Worm (Caenorhabditis elegans): ENCODE data around the gene sru-24.
A peak's percentile ranks its signal among the peaks of the same experiment; 100 is the strongest.

Gene sru-24

DNA sequence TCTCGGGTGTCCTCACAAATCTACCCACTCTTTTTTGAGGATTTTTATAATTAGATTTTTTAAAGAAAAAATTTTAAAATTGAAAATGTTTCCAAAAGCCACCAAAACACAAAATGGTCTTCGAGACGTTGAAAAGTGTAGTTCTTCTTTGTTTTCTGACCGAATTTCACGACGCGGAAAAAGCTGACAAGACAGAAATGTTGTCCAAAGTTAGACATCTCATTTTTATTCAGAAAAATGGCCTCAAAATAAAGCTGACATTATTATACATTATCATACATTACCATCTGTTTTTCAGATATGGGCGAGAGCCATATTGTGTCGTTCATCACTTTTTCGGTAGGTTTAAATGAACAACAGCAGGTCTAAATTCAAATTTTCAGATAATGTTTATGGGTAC lies 8.4 kb upstream of the sru-24 start, which contains the start of gene srx-22:
TSS of gene srx-22 (plus strand) at position 301 of the 400 bp plus-strand sequence.
- no peak for TF ChIP-seq fos-1 (tag; optimal IDR thresholded peaks at IDR 0.05)
- TF ChIP-seq lsy-12 (tag; optimal IDR thresholded peaks at IDR 0.05), result no peak
- TF ChIP-seq nhr-12 (tag; optimal IDR thresholded peaks at IDR 0.05), result no peak
- no peak for TF ChIP-seq ztf-4 (tag; optimal IDR thresholded peaks at IDR 0.05)

DNA sequence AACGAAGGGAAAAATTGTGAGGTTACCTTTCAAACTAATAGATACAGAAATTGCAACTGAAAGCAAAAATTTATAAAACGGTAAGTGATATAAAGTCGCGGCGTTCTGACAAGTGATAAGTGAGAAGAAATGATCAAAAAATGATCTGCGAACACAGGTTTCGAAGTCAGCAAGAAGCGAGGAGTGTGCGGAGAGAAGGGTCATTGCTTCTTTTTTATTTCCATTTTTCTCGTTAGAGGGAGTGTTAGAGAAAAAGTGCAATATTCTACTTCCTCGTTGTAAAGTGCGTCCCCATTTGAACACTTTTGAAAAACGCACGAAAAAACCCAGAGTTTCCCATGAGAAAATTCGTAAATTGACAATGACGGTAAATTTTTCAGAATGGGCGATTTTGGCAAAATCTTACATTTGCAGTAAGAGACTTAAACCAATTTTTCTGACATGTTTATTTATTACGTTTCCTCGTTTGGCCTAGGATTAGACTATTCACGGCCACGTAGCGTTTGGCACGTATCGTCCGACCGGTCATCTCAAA lies 5.4 kb upstream of the sru-24 start, which contains the start of the genes fbxa-72 and srx-21:
TSS of gene fbxa-72 (minus strand) at position 204 of the 535 bp plus-strand sequence.
TSS of gene srx-21 (plus strand) at position 485 of the 535 bp plus-strand sequence.
- TF ChIP-seq nhr-76 (tag; optimal IDR thresholded peaks at IDR 0.05), result no peak
- TF ChIP-seq sea-2 (GFP tag; optimal IDR thresholded peaks at IDR 0.05), result no peak
- TF ChIP-seq nfya-1 (tag; optimal IDR thresholded peaks at IDR 0.05; ENCODE audit: insufficient read depth), result no peak
- TF ChIP-seq jun-1 (tag; optimal IDR thresholded peaks at IDR 0.05), result no peak
- no peak for TF ChIP-seq nhr-237 (tag; optimal IDR thresholded peaks at IDR 0.05)
- no peak for TF ChIP-seq daf-12 (tag; optimal IDR thresholded peaks at IDR 0.05)
- TF ChIP-seq tbx-2 (tag; optimal IDR thresholded peaks at IDR 0.05), result no peak
- TF ChIP-seq ztf-11 (tag; optimal IDR thresholded peaks at IDR 0.05), result no peak
- TF ChIP-seq ceh-28 (tag; optimal IDR thresholded peaks at IDR 0.05), result peak; percentile 30
- no peak for TF ChIP-seq ceh-9 (tag; optimal IDR thresholded peaks at IDR 0.05)
- peak; percentile 12 for TF ChIP-seq snpc-4 (tag; optimal IDR thresholded peaks at IDR 0.05)
- TF ChIP-seq elt-2 (tag; optimal IDR thresholded peaks at IDR 0.05), result peak; percentile 28
- TF ChIP-seq nhr-25 (tag; optimal IDR thresholded peaks at IDR 0.05), result peak; percentile 36
- TF ChIP-seq ceh-16 (tag; optimal IDR thresholded peaks at IDR 0.05), result no peak
- no peak for TF ChIP-seq ztf-4 (tag; optimal IDR thresholded peaks at IDR 0.05)
- TF ChIP-seq nhr-43 (tag; optimal IDR thresholded peaks at IDR 0.05; ENCODE audit: poor library complexity, severe bottlenecking), result peak; percentile 60
- peak; percentile 62 for TF ChIP-seq nhr-23 (tag; optimal IDR thresholded peaks at IDR 0.05)
- TF ChIP-seq unc-39 (tag; optimal IDR thresholded peaks at IDR 0.05), result no peak
- no peak for TF ChIP-seq unc-62 (GFP tag; optimal IDR thresholded peaks at IDR 0.05)
- peak; percentile 21 for TF ChIP-seq lin-15B (tag; optimal IDR thresholded peaks at IDR 0.05)
- no peak for TF ChIP-seq hmg-11 (tag; optimal IDR thresholded peaks at IDR 0.05)
- TF ChIP-seq fos-1 (tag; optimal IDR thresholded peaks at IDR 0.05), result no peak
- no peak for TF ChIP-seq nhr-77 (tag; optimal IDR thresholded peaks at IDR 0.05)
- TF ChIP-seq elt-1 (tag; optimal IDR thresholded peaks at IDR 0.05), result no peak
- TF ChIP-seq egl-27 (tag; optimal IDR thresholded peaks at IDR 0.05), result no peak
- TF ChIP-seq elt-3 (tag; optimal IDR thresholded peaks at IDR 0.05), result no peak
- no peak for TF ChIP-seq mml-1 (tag; optimal IDR thresholded peaks at IDR 0.05)
- TF ChIP-seq ceh-82 (tag; optimal IDR thresholded peaks at IDR 0.05), result no peak

- TF ChIP-seq daf-12 (tag; optimal IDR thresholded peaks at IDR 0.05), result no peak
- no peak for TF ChIP-seq pqm-1 (tag; optimal IDR thresholded peaks at IDR 0.05)
- peak; percentile 24 for TF ChIP-seq snpc-4 (tag; optimal IDR thresholded peaks at IDR 0.05)
- no peak for TF ChIP-seq nhr-76 (tag; optimal IDR thresholded peaks at IDR 0.05)
Measured at ce11 chrV:676090-676489, 4.8 kb upstream of the sru-24 start.

ce11 chrV:674213-674612 lies 3.0 kb upstream of the sru-24 start, which contains the start of gene sru-25:
TSS of gene sru-25 (minus strand) at chrV:674313.
- TF ChIP-seq egl-5 (tag; optimal IDR thresholded peaks at IDR 0.05) (no peak), ztf-11 (tag; optimal IDR thresholded peaks at IDR 0.05) (no peak), nhr-11 (tag; optimal IDR thresholded peaks at IDR 0.05) (no peak), ceh-9 (tag; optimal IDR thresholded peaks at IDR 0.05) (no peak), eor-1 (tag; optimal IDR thresholded peaks at IDR 0.05) (no peak), mml-1 (tag; optimal IDR thresholded peaks at IDR 0.05) (no peak), unc-39 (tag; optimal IDR thresholded peaks at IDR 0.05) (no peak), ZK546.5 (tag; optimal IDR thresholded peaks at IDR 0.05) (no peak), fos-1 (tag; optimal IDR thresholded peaks at IDR 0.05) (no peak), pqm-1 (tag; optimal IDR thresholded peaks at IDR 0.05) (no peak), lin-15B (tag; optimal IDR thresholded peaks at IDR 0.05) (no peak), lin-39 (tag; optimal IDR thresholded peaks at IDR 0.05) (no peak), zag-1 (tag; optimal IDR thresholded peaks at IDR 0.05) (no peak), nfya-1 (tag; optimal IDR thresholded peaks at IDR 0.05; ENCODE audit: insufficient read depth) (no peak), lsy-12 (tag; optimal IDR thresholded peaks at IDR 0.05) (no peak), nhr-28 (tag; optimal IDR thresholded peaks at IDR 0.05) (no peak), aly-2 (tag; optimal IDR thresholded peaks at IDR 0.05) (no peak), nhr-237 (tag; optimal IDR thresholded peaks at IDR 0.05) (no peak), elt-1 (tag; optimal IDR thresholded peaks at IDR 0.05) (no peak)
